Worm (Caenorhabditis elegans) whole organism, young adult: ENCODE results near the gene str-190.

Source experiments
- B0035.1 ChIP-seq: sonication (generic microtip); optimal IDR thresholded peaks from 2 replicates; lab custom pipeline; 2016; ENCODE audit warnings: missing genetic modification characterization, mild to moderate bottlenecking, missing compliant biosample characterization, missing genotype, missing genetic modification reagents
- B0336.3 ChIP-seq: fragments of 200-800 bp; sonication (Bioruptor generic); IDR thresholded peaks from 2 replicates; pipeline ENCODE4 v1.3.6; 2022; ENCODE audit warnings: missing genetic modification characterization, missing compliant biosample characterization
- C06A6.2 ChIP-seq: fragments of 200-800 bp; sonication (Bioruptor generic); conservative IDR thresholded peaks from 2 replicates; pipeline ENCODE4 v1.3.6; 2022; ENCODE audit warnings: missing genetic modification characterization, missing compliant biosample characterization
- D2030.7 ChIP-seq: fragments of 200-800 bp; sonication (Bioruptor generic); IDR thresholded peaks from 2 replicates; pipeline ENCODE4 v1.3.6; 2022; ENCODE audit warnings: missing genetic modification reagents, missing genetic modification characterization, missing compliant biosample characterization
- F33H1.4 ChIP-seq: fragments of 200-800 bp; sonication (Bioruptor generic); IDR thresholded peaks from 2 replicates; pipeline ENCODE4 v1.3.6; 2022; ENCODE audit warnings: missing genetic modification reagents, missing genetic modification characterization, missing compliant biosample characterization
- K12H6.12 ChIP-seq: fragments of 200-800 bp; sonication (Bioruptor generic); optimal IDR thresholded peaks from 2 replicates; lab custom pipeline; 2018; ENCODE audit warnings: mild to moderate bottlenecking, missing genetic modification characterization, missing compliant biosample characterization
- T26A5.8 ChIP-seq: sonication (generic microtip); optimal IDR thresholded peaks from 2 replicates; lab custom pipeline; 2016; ENCODE audit warnings: missing genetic modification characterization, missing compliant biosample characterization
- akir-1 ChIP-seq: fragments of 200-800 bp; sonication (Bioruptor generic); optimal IDR thresholded peaks from 2 replicates; lab custom pipeline; 2018; ENCODE audit warnings: mild to moderate bottlenecking, missing genetic modification characterization, moderate library complexity, missing compliant biosample characterization
- ama-1 ChIP-seq, 3 experiments: fragments of 150-350 bp in 1 of 3; sonication (generic microtip) in 2 of 3; optimal IDR thresholded peaks; 2 replicates each; lab custom pipeline; 2014 to 2018; ENCODE audit warnings: missing biosample characterization in 2 of 3, missing genetic modification characterization in 2 of 3, missing genetic modification reagents in 2 of 3
- atf-7 ChIP-seq: sonication (generic microtip); optimal IDR thresholded peaks from 2 replicates; lab custom pipeline; 2017; ENCODE audit warnings: mild to moderate bottlenecking, missing genetic modification characterization, missing compliant biosample characterization
- athp-1 ChIP-seq: sonication (generic microtip); optimal IDR thresholded peaks from 2 replicates; lab custom pipeline; 2017; ENCODE audit warnings: mild to moderate bottlenecking, missing genetic modification characterization, missing compliant biosample characterization
- ccch-3 ChIP-seq: fragments of 200-800 bp; sonication (Bioruptor generic); optimal IDR thresholded peaks from 2 replicates; lab custom pipeline; 2018; ENCODE audit warnings: mild to moderate bottlenecking, missing genetic modification characterization, missing compliant biosample characterization
- cebp-1 ChIP-seq, 2 experiments: fragments of 200-800 bp in 1 of 2; sonication (Bioruptor generic) in 1 of 2; sonication (generic microtip) in 1 of 2; IDR thresholded peaks in 1 of 2; optimal IDR thresholded peaks in 1 of 2; 2 replicates each; pipeline versions ENCODE4 v1.3.6 to Lab custom; 2017 to 2022; ENCODE audit warnings: missing compliant biosample characterization in 2 of 2, missing genetic modification characterization in 2 of 2, mild to moderate bottlenecking in 1 of 2, missing genetic modification reagents in 1 of 2, moderate library complexity in 1 of 2
- chd-7 ChIP-seq: sonication (generic microtip); optimal IDR thresholded peaks from 2 replicates; lab custom pipeline; 2016; ENCODE audit warnings: mild to moderate bottlenecking, missing genetic modification characterization, moderate library complexity, missing compliant biosample characterization
- dox-1 ChIP-seq: fragments of 200-800 bp; sonication (Bioruptor generic); IDR thresholded peaks from 2 replicates; pipeline ENCODE4 v1.3.6; 2022; ENCODE audit warnings: missing genetic modification reagents, missing genetic modification characterization, missing compliant biosample characterization
- hlh-12 ChIP-seq: sonication (generic microtip); optimal IDR thresholded peaks from 2 replicates; lab custom pipeline; 2016; ENCODE audit warnings: missing genetic modification characterization, missing compliant biosample characterization
- hlh-26 ChIP-seq: fragments of 200-800 bp; sonication (Bioruptor generic); conservative IDR thresholded peaks from 2 replicates; pipeline ENCODE4 v1.3.6; 2022; ENCODE audit warnings: missing genetic modification reagents, missing genetic modification characterization, missing compliant biosample characterization
- hmg-1.2 ChIP-seq: fragments of 200-800 bp; sonication (Bioruptor generic); IDR thresholded peaks from 2 replicates; pipeline ENCODE4 v1.3.6; 2022; ENCODE audit warnings: missing genetic modification reagents, missing genetic modification characterization, missing compliant biosample characterization
- hrde-1 ChIP-seq: sonication (generic microtip); optimal IDR thresholded peaks from 2 replicates; lab custom pipeline; 2016; ENCODE audit warnings: missing genetic modification characterization, mild to moderate bottlenecking, missing compliant biosample characterization, moderate library complexity, missing genotype, missing genetic modification reagents, borderline replicate concordance
- lag-1 ChIP-seq: fragments of 200-800 bp; sonication (Bioruptor generic); IDR thresholded peaks from 2 replicates; pipeline ENCODE4 v1.3.6; 2022; ENCODE audit warnings: missing genetic modification reagents, missing genetic modification characterization, missing compliant biosample characterization
- lin-26 ChIP-seq: fragments of 200-800 bp; sonication (Bioruptor generic); IDR thresholded peaks from 2 replicates; pipeline ENCODE4 v1.3.6; 2022; ENCODE audit warnings: missing genetic modification reagents, missing genetic modification characterization, missing compliant biosample characterization
- lin-35 ChIP-seq, 3 experiments: fragments of 150-350 bp in 2 of 3; sonication (generic microtip) in 1 of 3; optimal IDR thresholded peaks; 2 replicates each; lab custom pipeline; 2014 to 2018; ENCODE audit warnings: missing biosample characterization in 3 of 3, missing genetic modification characterization in 3 of 3, missing genetic modification reagents in 3 of 3
- lin-40 ChIP-seq: sonication (generic microtip); optimal IDR thresholded peaks from 2 replicates; lab custom pipeline; 2016; ENCODE audit warnings: missing genetic modification characterization, mild to moderate bottlenecking, missing compliant biosample characterization, missing genotype, missing genetic modification reagents
- lir-1 ChIP-seq: fragments of 200-800 bp; sonication (Bioruptor generic); conservative IDR thresholded peaks from 2 replicates; pipeline ENCODE4 v1.3.6; 2022; ENCODE audit warnings: missing genetic modification reagents, missing genetic modification characterization, missing compliant biosample characterization
- lsy-27 ChIP-seq: sonication (generic microtip); optimal IDR thresholded peaks from 2 replicates; lab custom pipeline; 2017; ENCODE audit warnings: missing genetic modification characterization, mild to moderate bottlenecking, missing compliant biosample characterization, antibody characterized with exemption, missing genotype, borderline replicate concordance; ENCODE audit not compliant: insufficient read depth
- madf-6 ChIP-seq: fragments of 200-800 bp; sonication (Bioruptor generic); IDR thresholded peaks from 2 replicates; pipeline ENCODE4 v1.3.6; 2022; ENCODE audit warnings: missing genetic modification reagents, missing genetic modification characterization, missing compliant biosample characterization
- nfya-1 ChIP-seq: sonication (generic microtip); optimal IDR thresholded peaks from 2 replicates; lab custom pipeline; 2017; ENCODE audit warnings: antibody characterized with exemption, missing compliant biosample characterization, missing genetic modification characterization, borderline replicate concordance; ENCODE audit not compliant: insufficient read depth
- nfya-2 ChIP-seq: fragments of 200-800 bp; sonication (Bioruptor generic); IDR thresholded peaks from 2 replicates; pipeline ENCODE4 v1.3.6; 2022; ENCODE audit warnings: missing genetic modification reagents, missing genetic modification characterization, missing compliant biosample characterization
- nfyb-1 ChIP-seq: fragments of 200-800 bp; sonication (Bioruptor generic); IDR thresholded peaks from 2 replicates; pipeline ENCODE4 v1.3.6; 2022; ENCODE audit warnings: missing genetic modification reagents, missing genetic modification characterization, missing compliant biosample characterization
- nhr-120 ChIP-seq: fragments of 200-800 bp; sonication (Bioruptor generic); IDR thresholded peaks from 2 replicates; pipeline ENCODE4 v1.3.6; 2022; ENCODE audit warnings: missing genetic modification characterization, missing compliant biosample characterization
- nhr-179 ChIP-seq: sonication (generic microtip); optimal IDR thresholded peaks from 2 replicates; lab custom pipeline; 2016; ENCODE audit warnings: mild to moderate bottlenecking, missing genetic modification characterization, missing compliant biosample characterization
- nhr-27 ChIP-seq: fragments of 200-800 bp; sonication (Bioruptor generic); optimal IDR thresholded peaks from 2 replicates; lab custom pipeline; 2018; ENCODE audit warnings: mild to moderate bottlenecking, missing genetic modification characterization, moderate library complexity, missing compliant biosample characterization
- nhr-90 ChIP-seq: sonication (generic microtip); optimal IDR thresholded peaks from 2 replicates; lab custom pipeline; 2016; ENCODE audit warnings: missing genotype, mild to moderate bottlenecking, missing genetic modification characterization, missing compliant biosample characterization
- pbrm-1 ChIP-seq: fragments of 200-800 bp; sonication (Bioruptor generic); IDR thresholded peaks from 2 replicates; pipeline ENCODE4 v1.3.6; 2022; ENCODE audit warnings: missing genetic modification reagents, missing genetic modification characterization, missing compliant biosample characterization
- rcor-1 ChIP-seq: fragments of 200-800 bp; sonication (Bioruptor generic); IDR thresholded peaks from 2 replicates; pipeline ENCODE4 v1.3.6; 2022; ENCODE audit warnings: missing genetic modification reagents, missing genetic modification characterization, missing compliant biosample characterization
- repo-1 ChIP-seq: sonication (generic microtip); optimal IDR thresholded peaks from 2 replicates; lab custom pipeline; 2017; ENCODE audit warnings: mild to moderate bottlenecking, missing genetic modification characterization, missing compliant biosample characterization
- tbx-9 ChIP-seq: sonication (generic microtip); optimal IDR thresholded peaks from 2 replicates; lab custom pipeline; 2016; ENCODE audit warnings: borderline replicate concordance, missing genetic modification characterization, inconsistent platforms, missing compliant biosample characterization
- tlf-1 ChIP-seq: fragments of 200-800 bp; sonication (Bioruptor generic); optimal IDR thresholded peaks from 2 replicates; lab custom pipeline; 2018; ENCODE audit warnings: mild to moderate bottlenecking, missing genetic modification characterization, missing compliant biosample characterization
- ztf-26 ChIP-seq: sonication (generic microtip); optimal IDR thresholded peaks from 2 replicates; lab custom pipeline; 2017; ENCODE audit warnings: missing genetic modification characterization, missing compliant biosample characterization

Gene str-190

ce11 chrV:7432441-7433146 lies 45.7 kb downstream of the str-190 start (continued):
- TF ChIP-seq tbx-9 (tag; lab: Kevin White, UChicago) (peak; percentile 81), ccch-3 (GFP tag; lab: Kevin White, UChicago) (no peak), C06A6.2 (peak; percentile 59), B0035.1 (tag; lab: Kevin White, UChicago) (peak; percentile 21), athp-1 (tag; lab: Kevin White, UChicago) (peak; percentile 46), ztf-26 (tag; lab: Kevin White, UChicago) (peak; percentile 40), rcor-1 (GFP tag; lab: Robert Waterston, UW) (no peak), lin-26 (GFP tag; lab: Robert Waterston, UW) (no peak; the same call in 1 of the 2 replicates), nfya-2 (0 out of 2 replicates have a peak, but pooled peaks have one; percentile 38), chd-7 (peak; percentile 82), dox-1 (peak; percentile 65), nhr-120 (GFP tag; lab: Robert Waterston, UW) (no peak), madf-6 (GFP tag; lab: Robert Waterston, UW) (peak; percentile 22; the same call in 1 of the 2 replicates), lsy-27 (tag; lab: Kevin White, UChicago) (no peak), lin-35 (GFP tag; optimal IDR thresholded peaks at IDR 0.05; lab: Kevin White, UChicago) (peak in 1 of 3 experiments; percentile 29), nfyb-1 (GFP tag; lab: Robert Waterston, UW) (peak; percentile 79), ama-1 (optimal IDR thresholded peaks at IDR 0.05; lab: Kevin White, UChicago) (peak; percentile 88), ama-1 (GFP tag; optimal IDR thresholded peaks at IDR 0.05; lab: Kevin White, UChicago) (no peak), lir-1 (GFP tag; lab: Robert Waterston, UW) (no peak), hmg-1.2 (GFP tag; lab: Robert Waterston, UW) (peak; percentile 18; the same call in 1 of the 2 replicates), hlh-12 (tag; lab: Kevin White, UChicago) (no peak), nhr-27 (tag; lab: Kevin White, UChicago) (peak; percentile 33), nhr-179 (tag; lab: Kevin White, UChicago) (no peak), atf-7 (peak; percentile 39), tlf-1 (GFP tag; lab: Kevin White, UChicago) (peak; percentile 53)

ce11 chrV:7431016-7431415 lies 47.3 kb downstream of the str-190 start, which contains the start of gene srw-71:
TSS of gene srw-71 (minus strand) at chrV:7431116.
- TF ChIP-seq lin-40 (no peak), F33H1.4 (GFP tag; lab: Robert Waterston, UW) (no peak), hrde-1 (no peak), T26A5.8 (tag; lab: Kevin White, UChicago) (no peak), nhr-27 (tag; lab: Kevin White, UChicago) (no peak), cebp-1 (GFP tag; IDR thresholded peaks at IDR 0.05; lab: Robert Waterston, UW) (no peak), cebp-1 (tag; optimal IDR thresholded peaks at IDR 0.05; lab: Kevin White, UChicago) (no peak), D2030.7 (GFP tag; lab: Robert Waterston, UW) (no peak), madf-6 (GFP tag; lab: Robert Waterston, UW) (no peak), pbrm-1 (no peak)
- TF ChIP-seq, all 124 proteins: peak for 0

DNA sequence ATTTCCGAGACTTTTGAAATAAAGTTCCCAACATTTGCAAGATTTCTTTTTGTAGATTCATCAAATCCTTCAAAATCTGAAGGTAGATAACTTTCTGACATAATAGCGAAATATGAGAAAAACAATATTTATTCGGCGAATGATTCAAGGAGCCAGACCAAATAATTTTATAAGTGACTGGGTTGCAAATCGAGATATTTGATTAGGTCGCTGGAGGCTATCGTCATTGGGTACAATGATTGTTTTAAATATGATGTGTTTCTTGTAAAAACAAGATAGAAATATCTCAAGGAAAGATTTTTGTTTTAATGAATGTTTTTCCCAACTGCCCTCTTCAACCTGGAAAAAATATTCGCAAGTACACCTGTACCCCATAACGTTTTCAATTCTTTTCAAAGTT lies 49.4 kb downstream of the str-190 start, which contains the start of gene srw-69:
Gene srw-69, minus strand, starts transcription at position 101 of the 400 bp plus-strand sequence.
- TF ChIP-seq lag-1 (GFP tag; lab: Robert Waterston, UW) (no peak), nhr-120 (GFP tag; lab: Robert Waterston, UW) (no peak), K12H6.12 (no peak), nfya-1 (tag; lab: Kevin White, UChicago) (no peak), lir-1 (GFP tag; lab: Robert Waterston, UW) (no peak), hlh-26 (GFP tag; lab: Robert Waterston, UW) (no peak), repo-1 (tag; lab: Kevin White, UChicago) (no peak), akir-1 (no peak), nhr-90 (tag; lab: Kevin White, UChicago) (no peak), dox-1 (no peak), B0336.3 (GFP tag; lab: Robert Waterston, UW) (no peak)
- TF ChIP-seq, all 124 proteins: peak for 0
